Worm (Caenorhabditis elegans): ENCODE results near the gene F57G12.1.
A peak's percentile ranks its signal among the peaks of the same experiment; 100 is the strongest.

F57G12.1 gene

ce11 chrX:12171631-12172348, at the start of gene F57G12.1:
Gene F57G12.1 (minus strand): TSS chrX:12171681.
- TF ChIP-seq ceh-40 (GFP tag; IDR thresholded peaks at IDR 0.05) (no peak), pbrm-1 (GFP tag; IDR thresholded peaks at IDR 0.05) (0 out of 2 replicates have a peak, but pooled peaks have one; percentile 47), nfya-1 (tag; optimal IDR thresholded peaks at IDR 0.05; ENCODE audit: borderline replicate concordance, insufficient read depth) (no peak), lin-26 (GFP tag; IDR thresholded peaks at IDR 0.05) (no peak), F37B4.10 (GFP tag; IDR thresholded peaks at IDR 0.05) (no peak), T07F8.4 (tag; optimal IDR thresholded peaks at IDR 0.05) (no peak), C17E4.6 (GFP tag; IDR thresholded peaks at IDR 0.05) (no peak), die-1 (tag; optimal IDR thresholded peaks at IDR 0.05) (peak; percentile 37), B0336.3 (GFP tag; IDR thresholded peaks at IDR 0.05) (peak; percentile 58; the same call in 1 of the 2 replicates), F23B12.7 (tag; optimal IDR thresholded peaks at IDR 0.05; ENCODE audit: insufficient read depth) (peak; percentile 1), nhr-179 (tag; optimal IDR thresholded peaks at IDR 0.05) (no peak), Y67H2A.10 (GFP tag; conservative IDR thresholded peaks at IDR 0.05) (no peak), hsf-1 (GFP tag; IDR thresholded peaks at IDR 0.05) (no peak), pha-4 (tag; optimal IDR thresholded peaks at IDR 0.05) (no peak), F57C9.4 (tag; optimal IDR thresholded peaks at IDR 0.05) (no peak), F22D6.2 (tag; optimal IDR thresholded peaks at IDR 0.05) (no peak), Y53G8AR.9 (GFP tag; conservative IDR thresholded peaks at IDR 0.05) (no peak), ztf-26 (tag; optimal IDR thresholded peaks at IDR 0.05) (peak; percentile 16), nfya-2 (GFP tag; IDR thresholded peaks at IDR 0.05) (no peak), tbp1 (GFP tag; optimal IDR thresholded peaks at IDR 0.05) (peak; percentile 46), rec-8 (tag; optimal IDR thresholded peaks at IDR 0.05) (no peak), mcd-1 (GFP tag; IDR thresholded peaks at IDR 0.05) (peak; percentile 57), let-526 (GFP tag; IDR thresholded peaks at IDR 0.05) (no peak), ccch-3 (GFP tag; optimal IDR thresholded peaks at IDR 0.05) (peak; percentile 4), ceh-91 (GFP tag; IDR thresholded peaks at IDR 0.05) (no peak), ztf-3 (GFP tag; optimal IDR thresholded peaks at IDR 0.05) (no peak), bed-2 (GFP tag; IDR thresholded peaks at IDR 0.05) (no peak), ztf-6 (GFP tag; IDR thresholded peaks at IDR 0.05) (no peak), egl-44 (GFP tag; IDR thresholded peaks at IDR 0.05) (peak; percentile 52; the same call in 1 of the 2 replicates), sea-2 (GFP tag; IDR thresholded peaks at IDR 0.05) (no peak), xnd-1 (tag; optimal IDR thresholded peaks at IDR 0.05) (no peak), Y53F4B.3 (GFP tag; IDR thresholded peaks at IDR 0.05) (no peak), athp-1 (tag; optimal IDR thresholded peaks at IDR 0.05) (no peak), nfyb-1 (GFP tag; IDR thresholded peaks at IDR 0.05) (no peak; the same call in 1 of the 2 replicates), ztf-25 (GFP tag; IDR thresholded peaks at IDR 0.05) (no peak), zim-3 (tag; optimal IDR thresholded peaks at IDR 0.05) (no peak), chd-7 (tag; optimal IDR thresholded peaks at IDR 0.05) (peak; percentile 76), attf-6 (GFP tag; IDR thresholded peaks at IDR 0.05) (0 out of 2 replicates have a peak, but pooled peaks have one; percentile 12), ztf-22 (GFP tag; optimal IDR thresholded peaks at IDR 0.05) (no peak), B0035.1 (tag; optimal IDR thresholded peaks at IDR 0.05) (no peak), nhr-80 (tag; optimal IDR thresholded peaks at IDR 0.05) (peak; percentile 51), B0261.1 (tag; optimal IDR thresholded peaks at IDR 0.05) (peak; percentile 0), ceh-58 (GFP tag; IDR thresholded peaks at IDR 0.05) (no peak), sptf-2 (GFP tag; optimal IDR thresholded peaks at IDR 0.05) (peak; percentile 82), snpc-1.1 (tag; optimal IDR thresholded peaks at IDR 0.05; ENCODE audit: insufficient read depth) (no peak), ZK185.1 (tag; optimal IDR thresholded peaks at IDR 0.05; ENCODE audit: poor library complexity, severe bottlenecking) (peak; percentile 51), madf-8 (GFP tag; conservative IDR thresholded peaks at IDR 0.05) (no peak), cebp-2 (GFP tag; IDR thresholded peaks at IDR 0.05) (no peak)
